Fruit fly (Drosophila melanogaster) S2 (cell line): ENCODE results near the gene CG42390.

Experiments used
- CG8478 ChIP-seq: fragments of >200 bp; optimal IDR thresholded peaks from 2 replicates; lab custom pipeline; 2018
- CTCF ChIP-seq, 2 experiments: fragments of >200 bp; optimal IDR thresholded peaks; 2 replicates each; lab custom pipeline; 2018

CG42390 gene

DNA sequence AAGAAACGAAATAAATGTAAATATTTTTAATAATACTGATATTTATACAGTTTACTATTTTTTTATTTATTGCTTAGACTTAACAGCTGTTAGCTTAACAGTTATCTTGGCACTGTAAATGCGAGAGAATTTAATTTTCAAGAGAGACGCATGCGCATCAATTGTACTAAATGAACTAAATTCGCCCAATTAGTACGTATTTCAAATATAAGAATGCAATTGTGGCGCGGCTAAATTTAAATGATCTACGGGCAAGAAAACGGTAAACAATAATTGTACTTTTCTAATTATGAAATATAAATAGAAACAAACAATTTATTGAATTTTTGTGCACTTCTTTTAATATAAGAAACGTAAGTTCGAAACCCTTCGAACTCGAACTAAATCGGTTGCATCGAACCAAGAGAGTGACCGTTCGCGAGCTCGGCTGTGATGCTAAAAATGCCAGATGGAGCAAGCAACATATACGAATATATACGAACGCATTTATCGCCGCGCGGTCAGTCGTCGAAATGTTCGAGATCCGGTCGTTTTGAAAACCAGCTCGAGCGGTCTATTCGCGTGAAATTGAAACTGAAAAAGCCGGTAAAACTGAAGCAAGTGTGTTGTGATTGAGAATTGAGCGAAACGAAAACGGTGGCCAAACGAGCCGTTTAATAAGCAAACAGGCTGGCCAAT lies 13.6 kb downstream of the CG42390 start, which contains the start of gene SKIP:
TSS of gene SKIP (plus strand) at position 494 of the 678 bp plus-strand sequence.
- TF ChIP-seq CTCF (optimal IDR thresholded peaks at IDR 0.05; lab: Kevin White, UChicago), result no peak
- no peak for TF ChIP-seq CG8478 (lab: Kevin White, UChicago)

dm6 chr3R:22134462-22134861 lies 14.6 kb downstream of the CG42390 start:
- TF ChIP-seq CG8478 (lab: Kevin White, UChicago) (no peak), CTCF (optimal IDR thresholded peaks at IDR 0.05; lab: Kevin White, UChicago) (no peak)

- TF ChIP-seq CTCF (optimal IDR thresholded peaks at IDR 0.05; lab: Kevin White, UChicago), result no peak
- TF ChIP-seq CG8478 (lab: Kevin White, UChicago), result no peak
These were observed 15.6 kb downstream of the CG42390 start for dm6 chr3R:22135503-22135902.

DNA sequence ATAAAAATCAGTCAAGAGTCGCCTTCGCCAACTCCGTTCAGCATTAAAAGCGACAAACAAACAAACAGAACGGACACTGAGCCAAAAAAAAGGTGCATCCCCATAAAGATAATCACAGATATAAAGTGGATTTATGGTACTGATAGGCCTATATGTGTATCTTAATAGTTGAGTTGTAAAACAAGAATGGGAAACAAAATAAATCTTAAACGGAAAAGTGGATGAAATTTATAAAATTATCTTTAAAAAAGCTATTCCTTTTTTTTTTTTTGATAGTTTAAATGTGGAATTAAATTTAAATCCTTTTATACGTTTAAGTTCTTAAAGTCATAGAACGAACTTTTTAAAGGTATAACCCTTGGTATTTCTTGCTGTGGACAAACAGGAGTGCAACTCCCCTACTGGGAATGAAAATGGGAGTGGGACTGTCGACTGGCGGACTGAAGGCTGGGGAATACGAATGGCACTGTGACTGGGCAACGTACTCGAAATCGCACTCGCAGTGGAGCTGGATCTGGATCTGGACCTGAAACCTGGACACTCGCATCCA lies 17.2 kb downstream of the CG42390 start:
- TF ChIP-seq CTCF (optimal IDR thresholded peaks at IDR 0.05; lab: Kevin White, UChicago) (no peak), CG8478 (lab: Kevin White, UChicago) (no peak)

- TF ChIP-seq CG8478 (lab: Kevin White, UChicago), result no peak
- TF ChIP-seq CTCF (optimal IDR thresholded peaks at IDR 0.05; lab: Kevin White, UChicago), result no peak
These were observed 19.3 kb downstream of the CG42390 start for dm6 chr3R:22139113-22139512.

dm6 chr3R:22139916-22140455 lies 20.1 kb downstream of the CG42390 start:
- TF ChIP-seq CTCF (optimal IDR thresholded peaks at IDR 0.05; lab: Kevin White, UChicago), result no peak
- no peak for TF ChIP-seq CG8478 (lab: Kevin White, UChicago)

DNA sequence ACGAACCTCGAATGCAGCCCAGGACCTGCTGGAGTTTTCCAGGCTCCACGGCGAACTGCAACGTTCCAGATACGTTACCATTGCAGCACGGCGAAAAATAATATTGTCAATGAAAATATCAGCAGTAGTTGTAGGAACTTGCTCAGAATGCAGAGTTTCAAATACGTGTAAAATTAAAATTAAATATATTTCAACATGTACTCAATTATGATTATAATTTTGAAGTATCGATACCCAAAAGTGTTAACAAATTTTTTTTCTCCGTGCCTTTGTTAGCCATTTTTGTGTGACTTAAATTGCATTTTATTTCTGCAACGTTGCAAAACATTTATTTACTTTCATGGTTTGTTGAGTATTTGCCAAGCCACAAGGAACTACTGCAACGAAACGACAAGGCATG lies 21.5 kb downstream of the CG42390 start:
- TF ChIP-seq CTCF (optimal IDR thresholded peaks at IDR 0.05; lab: Kevin White, UChicago) (no peak), CG8478 (lab: Kevin White, UChicago) (no peak)

- TF ChIP-seq CG8478 (lab: Kevin White, UChicago) (no peak), CTCF (optimal IDR thresholded peaks at IDR 0.05; lab: Kevin White, UChicago) (no peak)
These were observed 22.6 kb downstream of the CG42390 start for dm6 chr3R:22142495-22142894.

- TF ChIP-seq CG8478 (lab: Kevin White, UChicago) (no peak), CTCF (optimal IDR thresholded peaks at IDR 0.05; lab: Kevin White, UChicago) (no peak)
These were observed 25.9 kb downstream of the CG42390 start for dm6 chr3R:22145425-22146411.

DNA sequence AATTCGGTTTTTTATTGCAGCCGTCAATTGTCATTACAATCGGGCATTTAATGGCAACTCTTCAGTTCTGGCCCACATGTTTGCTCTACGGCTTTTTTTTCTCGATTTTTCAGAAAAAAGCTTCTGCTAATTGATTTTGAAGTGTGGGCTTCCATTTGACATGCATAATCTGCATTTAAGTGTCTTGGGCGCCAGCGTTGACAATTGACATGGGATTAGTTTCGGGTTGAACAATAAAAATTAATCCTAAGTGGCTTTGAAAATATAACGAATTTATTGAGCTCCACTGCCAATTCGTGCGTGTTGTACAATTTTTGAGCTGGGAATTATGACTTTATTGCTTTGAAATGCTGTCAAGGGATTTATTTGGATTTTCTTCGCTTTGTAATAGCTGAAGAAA lies 26.7 kb downstream of the CG42390 start:
- TF ChIP-seq CTCF (optimal IDR thresholded peaks at IDR 0.05; lab: Kevin White, UChicago) (no peak), CG8478 (lab: Kevin White, UChicago) (no peak)

dm6 chr3R:22147426-22147825 lies 27.6 kb downstream of the CG42390 start:
- TF ChIP-seq CTCF (optimal IDR thresholded peaks at IDR 0.05; lab: Kevin White, UChicago) (no peak), CG8478 (lab: Kevin White, UChicago) (no peak)

- TF ChIP-seq CTCF (optimal IDR thresholded peaks at IDR 0.05; lab: Kevin White, UChicago) (no peak), CG8478 (lab: Kevin White, UChicago) (no peak)
These were observed 28.4 kb downstream of the CG42390 start for dm6 chr3R:22148274-22148673.

DNA sequence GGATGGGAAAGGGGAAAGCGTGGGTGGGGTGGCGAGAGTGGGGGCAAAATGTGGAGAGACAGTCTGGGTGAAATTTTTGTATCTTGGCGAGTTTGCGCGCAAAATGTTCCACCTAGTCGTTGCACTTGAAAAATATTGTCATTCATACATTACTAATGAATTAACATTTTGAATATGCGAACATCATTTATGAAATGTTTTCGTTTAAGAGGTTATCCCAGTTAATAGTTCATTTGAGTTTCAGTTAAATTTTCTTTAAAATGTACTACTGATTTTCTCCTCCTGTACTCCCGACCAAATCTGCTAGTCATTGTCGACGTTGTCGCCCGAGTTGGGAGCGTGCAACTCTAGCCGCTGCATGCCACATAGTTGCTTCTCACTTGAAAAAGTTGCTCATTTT lies 30.1 kb downstream of the CG42390 start:
- TF ChIP-seq CG8478 (lab: Kevin White, UChicago) (no peak), CTCF (optimal IDR thresholded peaks at IDR 0.05; lab: Kevin White, UChicago) (no peak)

dm6 chr3R:22150433-22150832 lies 30.6 kb downstream of the CG42390 start:
- TF ChIP-seq CTCF (optimal IDR thresholded peaks at IDR 0.05; lab: Kevin White, UChicago), result no peak
- TF ChIP-seq CG8478 (lab: Kevin White, UChicago), result no peak
